Worm (Caenorhabditis elegans) whole organism, midembryonic: ENCODE data around the gene bath-19.

ENCODE experiments used
- flt-1 ChIP-seq: fragments of 200-800 bp; sonication (Bioruptor generic); IDR thresholded peaks from 2 replicates; pipeline ENCODE4 v1.3.6; 2022; ENCODE audit warnings: missing genetic modification characterization, missing compliant biosample characterization
- klf-2 ChIP-seq: fragments of 200-800 bp; sonication (Bioruptor generic); conservative IDR thresholded peaks from 2 replicates; pipeline ENCODE4 v1.3.6; 2022; ENCODE audit warnings: missing genetic modification reagents, missing genetic modification characterization, missing compliant biosample characterization
- med-1 ChIP-seq: sonication (generic microtip); optimal IDR thresholded peaks from 2 replicates; lab custom pipeline; 2017; ENCODE audit warnings: missing genetic modification characterization, mild to moderate bottlenecking, missing compliant biosample characterization, antibody characterized with exemption, missing genetic modification reagents; ENCODE audit not compliant: insufficient read depth

- no peak for TF ChIP-seq klf-2 (GFP tag; lab: Robert Waterston, UW)
- no peak for TF ChIP-seq flt-1 (GFP tag; lab: Robert Waterston, UW)
- no peak for TF ChIP-seq med-1
These were observed 42.1 kb upstream of the bath-19 start, which contains the start of gene T16A1.4 for ce11 chrII:2081257-2081656.
